Worm (Caenorhabditis elegans) whole organism, L4/young adult: ENCODE measurements around the gene egl-20.

Experiments
- W03F9.2 ChIP-seq: fragments of 150-350 bp; optimal IDR thresholded peaks from 2 replicates; lab custom pipeline; 2014; ENCODE audit warnings: missing biosample characterization, missing genetic modification characterization
- dao-5 ChIP-seq: sonication (generic microtip); optimal IDR thresholded peaks from 2 replicates; lab custom pipeline; 2016; ENCODE audit warnings: missing genotype, missing genetic modification characterization, moderate library complexity, missing compliant biosample characterization
- him-1 ChIP-seq: sonication (generic microtip); optimal IDR thresholded peaks from 2 replicates; lab custom pipeline; 2016; ENCODE audit warnings: missing genotype, missing genetic modification reagents, missing genetic modification characterization, missing compliant biosample characterization

The egl-20 gene

DNA sequence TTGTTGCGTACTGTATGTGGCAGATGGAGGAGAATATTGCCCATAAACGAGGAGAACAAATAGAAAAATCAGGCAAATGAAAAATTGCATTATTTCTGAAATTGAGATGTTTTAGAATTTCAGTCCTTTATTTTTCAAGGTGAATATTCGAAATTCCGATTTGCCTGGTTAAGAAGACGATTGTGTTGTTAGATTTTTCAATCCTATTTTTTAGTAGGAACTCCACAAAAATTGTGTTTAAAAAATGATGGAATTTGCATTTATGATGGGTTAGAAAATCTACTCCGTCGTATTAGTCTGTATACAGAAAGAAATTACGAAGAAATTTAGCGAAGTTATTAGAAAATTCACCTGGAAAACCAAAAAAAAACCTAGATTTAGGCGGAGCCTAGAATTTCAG, at the start of gene egl-20:
Gene egl-20, minus strand, starts transcription at position 101 of the 400 bp plus-strand sequence.
- TF ChIP-seq him-1 (tag; lab: Kevin White, UChicago) (no peak), dao-5 (tag; lab: Kevin White, UChicago) (no peak), W03F9.2 (tag; lab: Kevin White, UChicago) (no peak)

DNA sequence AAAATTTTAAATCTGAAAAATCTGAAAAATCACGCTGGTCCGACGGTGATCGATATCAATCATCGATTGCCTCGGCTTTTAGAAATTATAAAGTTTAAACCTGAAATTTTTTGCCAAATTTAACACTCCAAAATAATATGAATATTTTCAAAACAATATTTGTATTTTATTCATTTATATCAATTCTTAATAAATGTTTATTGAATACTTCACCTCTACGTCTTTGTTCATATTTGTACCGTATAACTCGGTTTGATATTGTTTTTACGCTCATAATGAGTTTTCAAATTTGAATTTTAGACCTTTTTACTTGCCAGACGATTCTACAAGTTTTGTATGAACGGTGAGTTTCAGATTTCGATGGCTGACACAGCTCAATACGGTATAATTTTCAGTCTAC, 49.4 kb upstream of the egl-20 start, which contains the start of the genes K07F5.15 and K07F5.22:
Gene K07F5.15, plus strand, starts transcription at position 301 of the 400 bp plus-strand sequence.
Gene K07F5.22, plus strand, starts transcription at position 301 of the 400 bp plus-strand sequence.
- no peak for TF ChIP-seq W03F9.2 (tag; lab: Kevin White, UChicago)
- TF ChIP-seq him-1 (tag; lab: Kevin White, UChicago), result no peak
- no peak for TF ChIP-seq dao-5 (tag; lab: Kevin White, UChicago)

DNA sequence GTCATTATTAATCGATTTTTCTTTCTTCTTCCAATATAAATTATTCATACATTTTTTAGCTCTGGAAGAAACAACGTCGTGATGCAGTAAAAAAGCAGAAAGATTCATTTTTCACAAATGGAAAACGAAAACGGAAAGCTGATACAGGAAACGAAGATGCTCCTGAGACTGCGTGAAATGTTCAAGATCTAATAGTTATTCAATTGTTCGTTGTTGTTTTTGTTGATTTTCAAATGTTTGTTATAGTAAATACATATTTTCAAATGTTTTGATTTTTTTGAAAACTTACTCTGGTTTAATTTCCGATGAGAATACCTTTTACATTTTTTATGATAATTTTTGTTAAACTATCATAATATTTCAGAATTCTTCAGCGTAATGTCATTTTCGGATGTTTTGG, 48.5 kb upstream of the egl-20 start, which contains the start of gene K07F5.16:
Gene K07F5.16, plus strand, starts transcription at position 301 of the 400 bp plus-strand sequence.
- TF ChIP-seq him-1 (tag; lab: Kevin White, UChicago) (no peak), W03F9.2 (tag; lab: Kevin White, UChicago) (no peak), dao-5 (tag; lab: Kevin White, UChicago) (no peak)

DNA sequence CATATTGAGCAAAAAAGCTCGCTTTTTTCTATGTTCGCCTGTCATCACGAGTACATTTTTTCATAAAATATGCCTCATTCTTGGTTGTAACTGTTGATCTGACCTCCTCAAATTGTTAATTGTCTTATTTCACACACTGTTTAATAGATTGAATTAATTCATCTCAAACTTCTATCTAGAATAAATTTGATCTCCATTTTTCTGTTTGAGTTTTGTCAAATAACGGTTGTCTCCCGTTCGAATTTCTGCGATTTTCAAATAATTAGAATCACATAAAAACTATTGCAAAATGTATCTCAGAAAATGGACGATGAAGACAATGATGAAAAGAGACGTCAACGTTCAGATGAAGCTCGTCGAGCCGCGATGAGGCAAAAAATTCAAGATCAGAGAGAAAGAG, 46.6 kb upstream of the egl-20 start, which contains the start of gene K07F5.14:
Gene K07F5.14, plus strand, starts transcription at position 301 of the 400 bp plus-strand sequence.
- TF ChIP-seq him-1 (tag; lab: Kevin White, UChicago) (no peak), W03F9.2 (tag; lab: Kevin White, UChicago) (no peak), dao-5 (tag; lab: Kevin White, UChicago) (no peak)

DNA sequence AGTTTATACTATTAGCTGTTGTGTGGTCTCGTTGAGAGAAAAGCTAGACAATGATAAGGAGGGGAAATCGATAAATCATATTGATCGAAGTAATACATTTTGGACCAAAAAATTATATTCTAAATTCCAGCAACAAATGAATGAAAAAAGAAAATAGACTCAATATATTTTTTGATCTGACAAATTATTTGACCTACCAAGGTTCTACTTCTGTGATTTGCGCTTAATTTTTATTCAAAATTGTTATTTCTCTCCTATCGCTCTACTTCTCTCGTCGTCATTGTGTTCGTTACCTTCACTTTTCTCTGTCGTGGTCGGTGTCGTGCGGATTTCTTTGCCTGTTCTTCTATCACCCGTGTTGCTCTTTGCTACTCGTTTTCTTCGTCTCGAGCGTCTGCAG, 43.6 kb upstream of the egl-20 start:
- TF ChIP-seq dao-5 (tag; lab: Kevin White, UChicago) (no peak), him-1 (tag; lab: Kevin White, UChicago) (no peak), W03F9.2 (tag; lab: Kevin White, UChicago) (no peak)

DNA sequence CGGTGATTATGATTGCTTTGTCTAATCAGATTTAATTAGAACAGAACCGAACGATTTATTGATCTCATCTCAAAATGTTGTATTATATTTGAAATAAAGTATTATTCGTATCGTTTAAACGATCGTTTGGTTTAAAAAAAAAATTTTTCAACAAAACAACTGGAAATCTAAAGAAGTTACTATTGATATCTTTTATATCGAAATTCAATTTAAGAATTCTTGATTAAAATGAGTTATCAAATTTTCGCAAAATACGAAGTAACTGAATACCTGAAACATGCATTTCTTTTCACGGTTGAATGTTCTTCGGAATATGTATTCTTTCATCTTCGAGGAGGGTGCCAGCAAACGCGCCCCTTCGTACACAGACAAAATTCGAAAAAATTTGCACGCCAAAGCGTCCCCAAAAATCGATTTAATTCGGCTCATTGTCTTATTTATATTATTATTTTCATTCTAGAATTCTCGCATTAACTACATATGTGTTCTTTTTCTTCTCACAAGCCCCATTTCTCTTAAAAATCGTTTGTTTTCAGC, 42.7 kb upstream of the egl-20 start, which contains the start of gene npp-1:
Gene npp-1, plus strand, starts transcription at position 537 of the 537 bp plus-strand sequence.
- TF ChIP-seq dao-5 (tag; lab: Kevin White, UChicago) (no peak), W03F9.2 (tag; lab: Kevin White, UChicago) (peak; percentile 75), him-1 (tag; lab: Kevin White, UChicago) (no peak)

DNA sequence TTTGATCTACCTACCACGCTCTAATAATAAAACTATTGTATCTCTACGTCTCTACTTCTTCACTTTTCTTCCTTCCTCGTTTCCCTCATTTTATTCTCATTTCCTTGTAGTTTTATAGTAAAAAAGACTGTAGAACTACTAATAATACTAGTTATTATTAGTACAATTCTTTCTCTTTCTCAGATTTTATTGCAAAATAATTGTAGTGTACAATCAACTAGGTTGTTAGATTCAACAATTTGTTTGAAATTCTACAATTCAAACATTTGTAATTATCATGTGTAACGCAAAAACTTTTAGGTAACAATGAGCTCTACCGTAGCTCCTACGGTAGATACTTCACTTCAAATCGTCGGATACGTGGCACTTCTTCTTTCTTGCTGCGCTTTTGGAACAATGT, 40.4 kb upstream of the egl-20 start, which contains the start of gene K07F5.12:
Gene K07F5.12, plus strand, starts transcription at position 301 of the 400 bp plus-strand sequence.
- TF ChIP-seq W03F9.2 (tag; lab: Kevin White, UChicago) (no peak), dao-5 (tag; lab: Kevin White, UChicago) (no peak), him-1 (tag; lab: Kevin White, UChicago) (no peak)

DNA sequence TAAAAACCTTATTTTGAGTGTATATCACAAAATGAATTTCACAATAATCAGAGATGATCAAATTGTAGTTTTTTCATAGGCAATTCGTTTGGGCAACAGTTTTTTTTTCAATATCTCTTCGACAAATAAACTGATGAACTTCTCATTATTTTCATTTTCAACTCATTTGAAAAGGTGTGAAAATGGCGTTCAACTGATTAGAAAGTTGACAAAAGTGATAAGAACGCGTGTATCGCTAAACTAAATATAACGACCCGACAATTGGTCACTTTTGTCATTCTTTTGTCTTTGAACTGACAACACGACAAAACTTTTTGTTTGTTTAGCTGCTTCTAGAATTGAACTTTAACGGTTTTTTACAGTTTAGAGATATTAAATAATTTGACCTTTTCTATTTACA, 39.6 kb upstream of the egl-20 start:
- TF ChIP-seq dao-5 (tag; lab: Kevin White, UChicago) (no peak), him-1 (tag; lab: Kevin White, UChicago) (no peak), W03F9.2 (tag; lab: Kevin White, UChicago) (no peak)

DNA sequence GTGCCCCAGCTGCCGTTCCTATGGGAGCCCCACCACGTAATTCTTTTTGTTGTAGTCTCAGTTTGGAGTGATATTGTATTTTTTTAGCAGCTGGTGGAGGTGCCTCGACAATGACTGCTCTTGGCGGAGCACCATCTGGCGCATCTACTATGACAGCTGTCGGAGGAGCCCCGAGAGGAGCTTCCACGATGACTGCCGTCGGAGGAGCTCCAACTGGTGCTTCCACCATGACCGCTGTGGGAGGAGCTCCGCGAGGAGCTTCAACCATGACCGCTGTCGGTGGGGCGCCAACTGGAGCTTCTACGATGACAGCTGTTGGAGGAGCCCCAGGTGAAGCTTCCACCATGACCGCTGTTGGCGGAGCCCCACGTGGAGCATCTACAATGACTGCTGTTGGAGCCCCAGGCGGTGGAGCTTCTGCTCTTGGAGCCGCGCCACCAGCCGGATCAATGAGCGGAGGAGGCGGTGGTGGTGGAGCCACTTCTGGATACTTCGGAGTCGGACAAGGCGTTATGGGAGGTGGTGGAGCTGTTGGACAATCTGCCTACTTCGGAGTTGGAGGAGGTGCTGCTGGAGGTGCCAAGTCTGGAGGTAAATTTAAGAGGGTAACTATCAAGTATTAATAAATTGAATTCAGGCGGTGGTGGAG, 37.6 kb upstream of the egl-20 start:
- TF ChIP-seq W03F9.2 (tag; lab: Kevin White, UChicago) (no peak), dao-5 (tag; lab: Kevin White, UChicago) (no peak), him-1 (tag; lab: Kevin White, UChicago) (no peak)

DNA sequence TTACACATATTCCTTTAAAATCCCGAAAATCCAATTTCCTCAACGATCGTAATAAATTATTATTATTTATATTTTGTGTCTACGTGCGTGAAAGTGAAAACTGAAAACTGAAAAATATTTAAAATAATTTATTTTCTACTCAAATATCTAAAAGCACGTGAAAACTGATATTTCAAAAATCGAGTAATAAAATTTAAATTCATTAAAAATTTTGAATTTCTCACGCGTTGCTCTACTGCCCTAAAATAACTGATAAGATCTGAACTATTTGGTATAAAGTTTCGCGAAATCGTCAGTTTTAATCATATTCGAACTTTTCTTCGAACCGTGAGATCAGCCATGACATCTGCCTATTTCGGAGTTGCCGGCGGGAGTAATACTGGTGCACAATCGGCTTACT, 36.9 kb upstream of the egl-20 start, which contains the start of gene ssq-1:
Gene ssq-1, plus strand, starts transcription at position 301 of the 400 bp plus-strand sequence.
- TF ChIP-seq W03F9.2 (tag; lab: Kevin White, UChicago), result no peak
- TF ChIP-seq him-1 (tag; lab: Kevin White, UChicago), result no peak
- no peak for TF ChIP-seq dao-5 (tag; lab: Kevin White, UChicago)

DNA sequence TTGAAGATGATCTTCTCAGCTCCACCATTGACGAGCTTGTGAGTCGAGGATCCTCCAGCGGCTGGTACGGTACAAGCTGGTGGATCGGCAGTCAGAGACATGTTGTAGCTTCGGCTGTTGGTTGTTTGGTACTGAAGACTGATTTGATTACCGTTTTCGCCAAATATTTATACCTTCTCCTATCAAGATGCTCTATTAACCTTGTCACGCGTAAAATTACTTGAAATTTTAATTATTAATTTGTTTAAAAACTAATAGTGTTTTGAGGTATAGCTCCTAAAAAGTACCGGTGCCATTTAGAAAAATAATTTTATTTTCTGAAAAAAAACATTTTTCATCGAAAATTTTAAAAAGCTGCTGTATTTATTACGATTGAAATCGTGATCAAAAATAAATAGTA, 35.6 kb upstream of the egl-20 start, which contains the start of gene ssp-10:
Gene ssp-10, minus strand, starts transcription at position 101 of the 400 bp plus-strand sequence.
- TF ChIP-seq W03F9.2 (tag; lab: Kevin White, UChicago) (no peak), him-1 (tag; lab: Kevin White, UChicago) (no peak), dao-5 (tag; lab: Kevin White, UChicago) (no peak)

DNA sequence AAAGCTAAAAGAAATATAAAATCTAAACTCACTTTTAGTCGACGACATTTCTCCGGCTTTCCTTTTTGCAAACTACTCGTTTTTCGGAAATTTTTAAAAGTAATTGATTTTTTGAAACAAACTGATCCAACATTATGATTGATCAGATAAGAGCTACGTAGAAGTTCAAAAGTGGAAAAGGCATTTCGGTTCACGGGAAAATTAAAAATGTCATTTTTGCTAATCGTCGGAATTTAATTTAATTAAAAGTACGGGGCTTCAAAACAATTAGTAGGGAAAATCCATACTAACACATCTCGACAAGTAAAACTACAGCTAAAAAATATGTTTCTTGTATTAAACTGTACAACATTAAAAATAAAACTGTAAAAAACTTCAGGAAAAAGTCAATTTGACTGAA, 34.3 kb upstream of the egl-20 start, which contains the start of gene K07F5.8:
Gene K07F5.8, minus strand, starts transcription at position 101 of the 400 bp plus-strand sequence.
- TF ChIP-seq him-1 (tag; lab: Kevin White, UChicago), result no peak
- no peak for TF ChIP-seq W03F9.2 (tag; lab: Kevin White, UChicago)
- no peak for TF ChIP-seq dao-5 (tag; lab: Kevin White, UChicago)

DNA sequence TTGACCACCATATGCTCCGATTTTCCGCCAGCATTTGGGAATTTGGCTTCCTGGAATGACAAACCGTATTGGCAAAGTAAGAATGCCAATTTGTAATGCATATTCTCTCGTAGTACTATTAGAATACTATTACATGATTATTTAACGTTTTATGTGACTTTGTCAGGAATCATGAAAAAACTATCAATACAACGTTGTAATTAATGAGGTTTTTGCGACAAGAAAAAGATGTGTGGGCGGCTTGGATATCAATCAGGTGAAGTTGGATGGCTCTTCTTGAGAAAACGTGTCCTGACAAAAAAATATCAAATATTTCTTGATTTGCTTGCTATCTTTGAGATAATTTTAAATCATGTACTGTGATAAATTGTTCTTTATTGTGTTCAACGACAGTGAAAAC, 32.7 kb upstream of the egl-20 start, which contains the start of gene K07F5.7:
Gene K07F5.7, minus strand, starts transcription at position 101 of the 400 bp plus-strand sequence.
- TF ChIP-seq W03F9.2 (tag; lab: Kevin White, UChicago), result no peak
- TF ChIP-seq dao-5 (tag; lab: Kevin White, UChicago), result no peak
- TF ChIP-seq him-1 (tag; lab: Kevin White, UChicago), result no peak
